Worm (Caenorhabditis elegans): ENCODE measurements around the gene srw-112.
"Not testable (repeated sequence)": the region's sequence is repeated elsewhere in the genome, so short reads cannot be mapped to it uniquely, and the experiment has no call there.

The srw-112 gene

DNA sequence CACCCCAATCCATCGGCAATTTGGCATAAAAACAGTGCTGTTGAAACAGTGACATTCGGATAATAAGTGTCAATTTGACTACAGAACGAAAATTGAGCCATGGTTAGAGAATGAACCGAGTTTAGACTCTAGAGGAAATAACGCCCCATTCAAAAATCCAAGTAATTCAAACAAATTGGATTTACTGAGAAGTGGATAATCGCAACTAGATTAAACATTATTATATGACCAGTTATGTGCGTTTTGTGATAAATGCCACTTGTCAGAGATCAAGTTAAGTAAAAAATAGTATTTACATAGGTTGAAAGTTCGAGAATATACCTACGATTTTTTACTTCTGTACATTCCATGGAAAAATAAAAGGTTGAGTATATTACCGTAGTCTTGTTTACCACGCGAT lies 20.6 kb downstream of the srw-112 start, which contains the start of gene srw-139:
srw-139 (minus strand) TSS at position 101 of the 400 bp plus-strand sequence.
- TF ChIP-seq tra-4 (tag; optimal IDR thresholded peaks at IDR 0.05) (no peak), ceh-13 (GFP tag; optimal IDR thresholded peaks at IDR 0.05) (no peak), hnd-1 (tag; optimal IDR thresholded peaks at IDR 0.05) (no peak), sea-1 (GFP tag; conservative IDR thresholded peaks at IDR 0.05) (no peak), hmg-4 (GFP tag; optimal IDR thresholded peaks at IDR 0.05) (no peak), tbx-11 (GFP tag; IDR thresholded peaks at IDR 0.05) (no peak)

DNA sequence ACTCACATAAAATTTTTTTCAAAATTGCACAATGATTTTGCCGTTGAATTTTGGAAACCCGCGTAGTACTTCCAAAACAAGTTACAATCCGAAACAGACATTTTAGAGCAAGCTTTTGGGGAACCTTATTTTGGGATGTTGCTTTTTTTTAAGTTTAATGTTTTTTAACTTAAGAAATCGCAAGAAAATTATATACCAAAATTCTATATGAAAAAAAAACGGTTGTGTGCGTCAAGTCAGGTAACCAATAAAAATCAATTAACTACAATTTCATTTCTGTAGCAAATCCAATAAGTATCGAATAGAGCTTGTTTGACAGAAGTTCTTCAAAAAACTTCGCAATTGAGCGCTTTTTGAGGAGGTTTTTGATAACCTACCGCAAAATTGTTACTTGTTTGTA lies 22.5 kb downstream of the srw-112 start, which contains the start of gene srw-117:
srw-117 (minus strand) TSS at position 101 of the 400 bp plus-strand sequence.
- TF ChIP-seq hnd-1 (tag; optimal IDR thresholded peaks at IDR 0.05) = no peak
- TF ChIP-seq ama-1 (optimal IDR thresholded peaks at IDR 0.05) = no peak
- no peak for TF ChIP-seq hmg-4 (GFP tag; optimal IDR thresholded peaks at IDR 0.05)
- no peak for TF ChIP-seq tra-4 (tag; optimal IDR thresholded peaks at IDR 0.05)

DNA sequence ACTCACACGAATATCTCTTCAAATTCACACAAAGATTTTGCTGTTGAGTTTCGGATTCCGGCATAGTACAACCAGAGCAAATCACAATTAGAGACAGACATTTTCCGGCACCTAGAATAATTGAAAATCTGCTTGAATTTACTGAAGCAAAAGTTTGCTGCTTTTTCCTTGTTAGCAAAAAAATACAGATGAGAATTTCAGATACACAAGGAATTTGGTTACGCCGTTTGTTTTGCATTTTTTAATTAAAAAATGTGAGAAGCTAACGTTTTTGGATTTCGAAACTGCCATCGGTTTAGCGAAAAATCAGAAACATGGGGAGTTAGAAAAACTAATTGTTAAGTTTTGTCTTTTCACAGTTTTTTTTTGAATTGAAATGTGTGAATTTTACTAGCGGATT lies 25.9 kb downstream of the srw-112 start, which contains the start of gene srw-118:
srw-118 (minus strand) TSS at position 101 of the 400 bp plus-strand sequence.
- no peak for TF ChIP-seq tra-4 (tag; optimal IDR thresholded peaks at IDR 0.05)
- TF ChIP-seq tbx-37 (GFP tag; conservative IDR thresholded peaks at IDR 0.05) = no peak
- no peak for TF ChIP-seq tbx-11 (GFP tag; IDR thresholded peaks at IDR 0.05)
- TF ChIP-seq hmbx-1 (tag; optimal IDR thresholded peaks at IDR 0.05) = no peak
- TF ChIP-seq pes-1 (GFP tag; IDR thresholded peaks at IDR 0.05) = no peak
- TF ChIP-seq ceh-36 (tag; optimal IDR thresholded peaks at IDR 0.05) = no peak
- TF ChIP-seq aly-1 (tag; optimal IDR thresholded peaks at IDR 0.05) = no peak
- TF ChIP-seq scrt-1 (GFP tag; IDR thresholded peaks at IDR 0.05) = no peak
- no peak for TF ChIP-seq F13C5.2 (tag; optimal IDR thresholded peaks at IDR 0.05)
- TF ChIP-seq ama-1 (optimal IDR thresholded peaks at IDR 0.05) = no peak
- no peak for TF ChIP-seq ets-7 (tag; optimal IDR thresholded peaks at IDR 0.05)
- no peak for TF ChIP-seq hnd-1 (tag; optimal IDR thresholded peaks at IDR 0.05)
- no peak for TF ChIP-seq sea-1 (GFP tag; conservative IDR thresholded peaks at IDR 0.05)
- TF ChIP-seq hmg-4 (GFP tag; optimal IDR thresholded peaks at IDR 0.05) = no peak
- TF ChIP-seq B0310.2 (tag; optimal IDR thresholded peaks at IDR 0.05) = no peak
- TF ChIP-seq ceh-13 (GFP tag; optimal IDR thresholded peaks at IDR 0.05) = no peak
- no peak for TF ChIP-seq flt-1 (GFP tag; IDR thresholded peaks at IDR 0.05)

DNA sequence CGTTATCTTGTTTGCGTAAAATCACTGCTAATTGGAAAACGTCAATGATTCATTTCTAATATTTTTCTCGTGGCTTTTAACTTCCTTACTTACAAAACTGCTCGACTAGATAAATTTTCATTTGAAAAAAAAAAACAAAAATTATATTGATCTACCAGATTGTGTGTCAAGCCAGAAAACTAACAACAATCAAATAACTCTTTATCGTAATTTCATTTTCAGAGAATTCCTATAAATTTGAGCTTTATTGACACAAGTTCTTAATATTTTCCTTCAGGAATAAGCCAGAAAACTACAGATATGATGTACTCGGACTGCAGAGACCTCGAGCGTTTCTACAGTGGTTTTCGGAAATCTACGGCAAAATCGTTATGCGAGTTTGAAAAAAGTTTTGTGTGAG lies 29.6 kb downstream of the srw-112 start, which contains the start of gene srw-124:
srw-124 (plus strand) TSS at position 301 of the 400 bp plus-strand sequence.
- no peak for TF ChIP-seq scrt-1 (GFP tag; IDR thresholded peaks at IDR 0.05)
- no peak for TF ChIP-seq pes-1 (GFP tag; IDR thresholded peaks at IDR 0.05)
- no peak for TF ChIP-seq ceh-13 (GFP tag; optimal IDR thresholded peaks at IDR 0.05)
- no peak for TF ChIP-seq ets-7 (tag; optimal IDR thresholded peaks at IDR 0.05)
- no peak for TF ChIP-seq tbx-11 (GFP tag; IDR thresholded peaks at IDR 0.05)
- TF ChIP-seq hmbx-1 (tag; optimal IDR thresholded peaks at IDR 0.05) = no peak
- no peak for TF ChIP-seq ceh-36 (tag; optimal IDR thresholded peaks at IDR 0.05)
- TF ChIP-seq F13C5.2 (tag; optimal IDR thresholded peaks at IDR 0.05) = no peak
- no peak for TF ChIP-seq hnd-1 (tag; optimal IDR thresholded peaks at IDR 0.05)
- no peak for TF ChIP-seq ama-1 (optimal IDR thresholded peaks at IDR 0.05)
- TF ChIP-seq flt-1 (GFP tag; IDR thresholded peaks at IDR 0.05) = no peak
- no peak for TF ChIP-seq aly-1 (tag; optimal IDR thresholded peaks at IDR 0.05)
- no peak for TF ChIP-seq tbx-37 (GFP tag; conservative IDR thresholded peaks at IDR 0.05)

DNA sequence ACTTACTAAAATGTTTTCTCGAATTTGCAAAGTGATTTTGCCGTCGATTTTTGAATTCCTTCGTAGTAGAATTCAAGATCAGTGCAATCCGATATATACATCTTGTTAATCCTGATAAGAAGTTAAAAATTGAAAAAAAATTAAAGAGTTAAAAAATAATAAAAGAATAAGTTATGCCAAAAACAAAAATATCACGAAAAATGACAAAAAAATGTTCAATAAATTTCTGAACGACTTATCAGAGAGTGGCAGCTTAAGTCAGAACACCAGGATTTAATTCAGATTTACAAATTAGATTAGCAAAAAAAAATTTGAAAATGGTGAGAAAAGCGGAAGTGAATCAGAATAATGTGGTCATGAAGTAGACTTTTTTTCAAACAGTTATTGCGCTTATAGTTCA lies 30.6 kb downstream of the srw-112 start, which contains the start of gene srw-123:
srw-123 (minus strand) TSS at position 101 of the 400 bp plus-strand sequence.
- TF ChIP-seq pes-1 (GFP tag; IDR thresholded peaks at IDR 0.05); ceh-36 (tag; optimal IDR thresholded peaks at IDR 0.05); tbx-37 (GFP tag; conservative IDR thresholded peaks at IDR 0.05): not testable (repeated sequence)

DNA sequence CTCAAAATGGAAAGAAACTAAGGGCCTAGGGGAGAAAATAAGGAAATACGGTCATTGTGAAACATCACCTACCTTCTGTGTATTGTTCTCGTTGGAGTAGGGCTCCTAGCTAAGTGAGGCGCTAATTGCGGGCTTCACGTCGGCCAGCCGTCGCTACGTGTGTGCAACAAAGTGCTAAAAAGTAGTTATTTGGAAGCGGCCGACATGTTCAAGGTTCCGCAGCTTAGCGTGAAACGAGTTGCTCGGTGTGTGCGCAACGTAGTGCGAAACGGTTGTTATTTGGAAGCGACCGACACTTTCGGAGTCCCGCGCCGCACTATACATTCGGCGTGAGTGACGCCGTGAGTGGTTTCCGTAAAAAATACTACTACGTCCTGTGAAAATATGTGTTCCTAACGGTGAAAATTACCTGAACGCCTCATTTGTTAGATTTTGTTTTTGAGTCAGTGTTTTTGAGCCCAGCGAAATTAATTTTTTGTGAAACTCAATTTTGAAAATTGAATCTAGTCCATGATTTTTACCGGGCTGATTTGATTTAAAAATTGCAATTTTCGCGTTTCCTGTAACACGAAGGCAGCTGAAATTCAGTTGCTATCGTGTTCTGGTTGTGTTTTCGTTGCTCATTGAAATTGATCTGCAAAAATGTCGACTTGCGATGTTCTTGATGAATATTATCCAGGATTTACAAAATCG lies 34.4 kb downstream of the srw-112 start, which contains the start of gene srw-129:
srw-129 (plus strand) TSS at position 643 of the 693 bp plus-strand sequence.
- TF ChIP-seq ets-7 (tag; optimal IDR thresholded peaks at IDR 0.05) = no peak
- TF ChIP-seq scrt-1 (GFP tag; IDR thresholded peaks at IDR 0.05) = no peak
- no peak for TF ChIP-seq hmbx-1 (tag; optimal IDR thresholded peaks at IDR 0.05)
- no peak for TF ChIP-seq tbx-11 (GFP tag; IDR thresholded peaks at IDR 0.05)
- TF ChIP-seq sea-1 (GFP tag; conservative IDR thresholded peaks at IDR 0.05) = no peak
- no peak for TF ChIP-seq ama-1 (optimal IDR thresholded peaks at IDR 0.05)
- TF ChIP-seq ceh-13 (GFP tag; optimal IDR thresholded peaks at IDR 0.05) = no peak
- no peak for TF ChIP-seq F13C5.2 (tag; optimal IDR thresholded peaks at IDR 0.05)
- no peak for TF ChIP-seq flt-1 (GFP tag; IDR thresholded peaks at IDR 0.05)
- TF ChIP-seq ceh-36 (tag; optimal IDR thresholded peaks at IDR 0.05) = no peak
- no peak for TF ChIP-seq hnd-1 (tag; optimal IDR thresholded peaks at IDR 0.05)
- TF ChIP-seq hmg-4 (GFP tag; optimal IDR thresholded peaks at IDR 0.05) = no peak
- no peak for TF ChIP-seq tbx-37 (GFP tag; conservative IDR thresholded peaks at IDR 0.05)
- no peak for TF ChIP-seq B0310.2 (tag; optimal IDR thresholded peaks at IDR 0.05)
- no peak for TF ChIP-seq aly-1 (tag; optimal IDR thresholded peaks at IDR 0.05)
- no peak for TF ChIP-seq tra-4 (tag; optimal IDR thresholded peaks at IDR 0.05)
- no peak for TF ChIP-seq pes-1 (GFP tag; IDR thresholded peaks at IDR 0.05)

DNA sequence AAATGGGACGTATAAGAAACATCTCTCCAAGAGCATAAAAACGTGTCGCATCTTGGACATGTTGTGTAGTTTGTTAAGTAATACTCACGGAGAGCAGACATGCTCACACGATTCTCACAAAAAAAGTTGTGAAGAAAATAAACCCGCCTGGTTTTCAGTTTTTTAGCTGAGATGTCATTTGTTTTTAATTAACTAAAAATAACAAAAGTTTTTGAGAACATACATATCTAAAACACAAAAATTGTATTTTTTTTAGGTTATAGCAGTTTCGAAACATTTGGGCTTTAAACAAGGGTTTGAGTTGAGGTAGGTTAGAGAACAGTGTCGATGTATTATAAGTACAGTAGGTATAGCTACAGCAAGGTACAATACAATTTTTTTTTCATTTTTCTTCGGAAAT lies 41.1 kb downstream of the srw-112 start, which contains the start of gene srh-88:
srh-88 (minus strand) TSS at position 101 of the 400 bp plus-strand sequence.
- no peak for TF ChIP-seq hnd-1 (tag; optimal IDR thresholded peaks at IDR 0.05)
- no peak for TF ChIP-seq F13C5.2 (tag; optimal IDR thresholded peaks at IDR 0.05)
- TF ChIP-seq flt-1 (GFP tag; IDR thresholded peaks at IDR 0.05) = no peak
- no peak for TF ChIP-seq ceh-13 (GFP tag; optimal IDR thresholded peaks at IDR 0.05)
- no peak for TF ChIP-seq tra-4 (tag; optimal IDR thresholded peaks at IDR 0.05)
- TF ChIP-seq B0310.2 (tag; optimal IDR thresholded peaks at IDR 0.05) = no peak
- TF ChIP-seq ets-7 (tag; optimal IDR thresholded peaks at IDR 0.05) = no peak
